Fruit fly (Drosophila melanogaster) whole organism, wandering third instar larva: Measurements from ENCODE around the gene dpr7.
A peak's percentile ranks its signal among the peaks of the same experiment; 100 is the strongest.

ENCODE experiments used
- CG9705 ChIP-seq: fragments of 200-800 bp; sonication (Bioruptor generic); optimal IDR thresholded peaks from 2 replicates; lab custom pipeline; 2018; ENCODE audit warnings: missing biosample characterization, mild to moderate bottlenecking, missing genetic modification characterization
- Dfd ChIP-seq: fragments of >200 bp; optimal IDR thresholded peaks from 2 replicates; lab custom pipeline; 2017; ENCODE audit warnings: missing biosample characterization, missing genetic modification characterization
- Dif ChIP-seq: fragments of 200-275, 200-300 bp; sonication (Bioruptor generic); optimal IDR thresholded peaks from 2 replicates; lab custom pipeline; 2018; ENCODE audit warnings: missing biosample characterization, missing genetic modification characterization; ENCODE audit not compliant: partially characterized antibody
- HLH106 ChIP-seq: fragments of 200-800 bp; optimal IDR thresholded peaks from 3 replicates; lab custom pipeline; 2019; ENCODE audit warnings: missing biosample characterization, mild to moderate bottlenecking, missing genetic modification characterization, moderate library complexity
- Hnf4 ChIP-seq: fragments of 200-800 bp; sonication (Bioruptor generic); optimal IDR thresholded peaks from 2 replicates; lab custom pipeline; 2016; ENCODE audit warnings: missing biosample characterization, mild to moderate bottlenecking, missing genetic modification characterization
- Hr78 ChIP-seq: fragments of >200 bp; optimal IDR thresholded peaks from 2 replicates; lab custom pipeline; 2017; ENCODE audit warnings: missing biosample characterization, missing genetic modification characterization
- Hr83 ChIP-seq: fragments of 200-300 bp; sonication (Bioruptor generic); optimal IDR thresholded peaks from 2 replicates; lab custom pipeline; 2016; ENCODE audit warnings: missing biosample characterization, mild to moderate bottlenecking, missing genetic modification characterization, moderate library complexity; ENCODE audit not compliant: poor library complexity, severe bottlenecking
- Jra ChIP-seq: sonication (Bioruptor generic); optimal IDR thresholded peaks from 2 replicates; lab custom pipeline; 2016; ENCODE audit warnings: missing biosample characterization, missing genetic modification characterization
- Mio ChIP-seq: sonication (Bioruptor generic); optimal IDR thresholded peaks from 2 replicates; lab custom pipeline; 2016; ENCODE audit warnings: missing biosample characterization, missing genetic modification characterization
- N ChIP-seq: fragments of >200 bp; optimal IDR thresholded peaks from 2 replicates; lab custom pipeline; 2018; ENCODE audit warnings: missing biosample characterization, missing external identifiers, missing genetic modification characterization
- OdsH ChIP-seq: fragments of 200-800 bp; sonication (Bioruptor generic); optimal IDR thresholded peaks from 2 replicates; lab custom pipeline; 2016; ENCODE audit warnings: missing biosample characterization, mild to moderate bottlenecking, missing genetic modification characterization
- Rel ChIP-seq, 2 experiments: fragments of 200-800 bp; sonication (Bioruptor generic) in 1 of 2; optimal IDR thresholded peaks; 2 replicates in 1 of 2; 3 replicates in 1 of 2; lab custom pipeline; 2016 to 2019; ENCODE audit warnings: mild to moderate bottlenecking in 2 of 2, missing biosample characterization in 2 of 2, missing genetic modification characterization in 2 of 2, moderate library complexity in 1 of 2
- Vsx2 ChIP-seq: fragments of 200-300, 225-300 bp; sonication (Bioruptor generic); optimal IDR thresholded peaks from 2 replicates; lab custom pipeline; 2018; ENCODE audit warnings: missing biosample characterization, missing genetic modification characterization; ENCODE audit not compliant: partially characterized antibody
- br ChIP-seq: fragments of 200-800 bp; sonication (Bioruptor generic); optimal IDR thresholded peaks from 2 replicates; lab custom pipeline; 2016; ENCODE audit warnings: missing biosample characterization, missing genetic modification characterization
- brk ChIP-seq: fragments of 200-800 bp; sonication (Bioruptor generic); optimal IDR thresholded peaks from 2 replicates; lab custom pipeline; 2016; ENCODE audit warnings: missing biosample characterization, mild to moderate bottlenecking, missing genetic modification characterization
- dl ChIP-seq, 2 experiments: fragments of 175-275, 200-275 bp in 1 of 2; fragments of 200-275 bp in 1 of 2; sonication (Bioruptor generic); optimal IDR thresholded peaks; lab custom pipeline; 2018; ENCODE audit warnings: mild to moderate bottlenecking in 2 of 2, missing biosample characterization in 2 of 2, missing genetic modification characterization in 2 of 2, moderate library complexity in 2 of 2; ENCODE audit not compliant: partially characterized antibody in 2 of 2, insufficient read depth in 1 of 2
- dsf ChIP-seq: sonication (Bioruptor generic); optimal IDR thresholded peaks from 2 replicates; lab custom pipeline; 2016; ENCODE audit warnings: missing biosample characterization, missing genetic modification characterization, borderline replicate concordance
- ey ChIP-seq: fragments of 200-800 bp; sonication (Bioruptor generic); optimal IDR thresholded peaks from 2 replicates; lab custom pipeline; 2016; ENCODE audit warnings: missing biosample characterization, missing genetic modification characterization
- foxo ChIP-seq, 2 experiments: fragments of 200-800 bp; sonication (Bioruptor generic); optimal IDR thresholded peaks; 2 replicates in 1 of 2; 3 replicates in 1 of 2; lab custom pipeline; 2016 to 2017; ENCODE audit warnings: missing biosample characterization in 2 of 2, missing genetic modification characterization in 2 of 2
- fru ChIP-seq: fragments of 200-800 bp; sonication (Bioruptor generic); optimal IDR thresholded peaks from 3 replicates; lab custom pipeline; 2016; ENCODE audit warnings: missing biosample characterization, mild to moderate bottlenecking, missing genetic modification characterization
- h ChIP-seq: fragments of 200-800 bp; sonication (Bioruptor generic); optimal IDR thresholded peaks from 3 replicates; lab custom pipeline; 2016; ENCODE audit warnings: missing biosample characterization, mild to moderate bottlenecking, missing genetic modification characterization
- lola ChIP-seq: fragments of >200 bp; optimal IDR thresholded peaks from 2 replicates; lab custom pipeline; 2017; ENCODE audit warnings: missing biosample characterization, missing genetic modification characterization
- pan ChIP-seq: fragments of >200 bp; optimal IDR thresholded peaks from 2 replicates; lab custom pipeline; 2017
- rgr ChIP-seq: fragments of 200-800 bp; sonication (Bioruptor generic); optimal IDR thresholded peaks from 3 replicates; lab custom pipeline; 2016; ENCODE audit warnings: missing biosample characterization, mild to moderate bottlenecking, missing genetic modification characterization
- sage ChIP-seq: fragments of 200-800 bp; sonication (Bioruptor generic); optimal IDR thresholded peaks from 2 replicates; lab custom pipeline; 2016; ENCODE audit warnings: missing biosample characterization, mild to moderate bottlenecking, missing genetic modification characterization
- sv ChIP-seq: fragments of 200-800 bp; sonication (Bioruptor generic); optimal IDR thresholded peaks from 3 replicates; lab custom pipeline; 2016; ENCODE audit warnings: missing biosample characterization, missing genetic modification characterization
- tai ChIP-seq: sonication (Bioruptor generic); optimal IDR thresholded peaks from 2 replicates; lab custom pipeline; 2016; ENCODE audit warnings: missing biosample characterization, missing genetic modification characterization
- woc ChIP-seq: sonication (Bioruptor generic); optimal IDR thresholded peaks from 2 replicates; lab custom pipeline; 2016; ENCODE audit warnings: missing biosample characterization, mild to moderate bottlenecking, missing genetic modification characterization

dpr7 gene

DNA sequence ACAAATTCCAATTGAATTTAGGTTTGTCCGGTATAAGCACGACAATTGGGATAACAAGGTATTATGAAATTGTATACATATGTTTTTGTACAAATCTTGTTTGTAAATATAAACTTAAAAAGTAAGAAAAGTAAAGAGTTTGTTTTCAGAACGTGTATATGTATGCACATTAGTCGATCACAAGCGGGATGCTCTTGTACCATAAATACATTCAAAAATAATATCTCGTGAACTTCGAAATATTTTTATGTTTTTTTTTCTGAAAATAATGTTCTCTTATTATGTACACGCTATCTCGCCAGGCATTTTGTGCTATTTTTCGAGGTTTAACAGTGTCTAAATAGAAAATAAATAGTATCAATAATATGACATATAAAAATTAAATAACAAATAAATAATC lies 1.6 kb upstream of the dpr7 start, which contains the start of gene RhoGAP102A:
Gene RhoGAP102A, plus strand, starts transcription at position 301 of the 400 bp plus-strand sequence.
- TF ChIP-seq Hnf4, result no peak
- TF ChIP-seq ey (GFP tag; lab: Kevin White, UChicago), result no peak
- no peak for TF ChIP-seq Dfd (GFP tag; lab: Kevin White, UChicago)
- TF ChIP-seq OdsH, result no peak
- no peak for TF ChIP-seq pan
- TF ChIP-seq br, result no peak
- no peak for TF ChIP-seq CG9705
- no peak for TF ChIP-seq HLH106 (tag; lab: Kevin White, UChicago)
- TF ChIP-seq foxo (GFP tag; optimal IDR thresholded peaks at IDR 0.05; lab: Kevin White, UChicago), result no peak
- TF ChIP-seq sv (GFP tag; lab: Kevin White, UChicago), result no peak
- TF ChIP-seq sage (GFP tag; lab: Kevin White, UChicago), result no peak

DNA sequence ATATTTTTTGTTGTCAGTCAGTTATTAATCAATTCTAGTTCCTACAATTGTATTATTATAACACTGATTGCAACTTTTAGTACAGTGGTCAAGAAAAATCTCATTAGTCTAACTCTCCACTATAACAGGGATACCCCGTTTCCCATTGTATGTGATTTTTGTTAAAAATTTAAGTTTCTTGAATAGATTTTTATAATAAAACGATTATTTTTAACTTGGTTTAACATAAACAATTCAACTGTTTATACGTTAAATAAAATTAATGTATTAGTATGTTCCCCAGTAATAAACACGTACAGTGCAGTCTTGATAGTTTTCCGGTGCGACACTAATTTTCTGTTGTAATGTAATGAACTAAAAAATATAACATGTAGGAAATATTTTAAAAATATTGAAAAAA lies 12.3 kb downstream of the dpr7 start:
- no peak for TF ChIP-seq OdsH
- TF ChIP-seq Vsx2, result no peak
- TF ChIP-seq fru (GFP tag; lab: Kevin White, UChicago), result no peak
- no peak for TF ChIP-seq dsf (GFP tag; lab: Kevin White, UChicago)
- TF ChIP-seq dl (GFP tag; optimal IDR thresholded peaks at IDR 0.05; lab: Kevin White, UChicago; ENCODE audit: insufficient read depth in 1 of 2, partially characterized antibody in 2 of 2), result no peak
- no peak for TF ChIP-seq Mio (GFP tag; lab: Kevin White, UChicago)
- TF ChIP-seq N (GFP tag; lab: Kevin White, UChicago), result no peak
- no peak for TF ChIP-seq Rel (GFP tag; optimal IDR thresholded peaks at IDR 0.05; lab: Kevin White, UChicago)
- no peak for TF ChIP-seq Rel (tag; optimal IDR thresholded peaks at IDR 0.05; lab: Kevin White, UChicago)
- TF ChIP-seq woc (GFP tag; lab: Kevin White, UChicago), result no peak
- no peak for TF ChIP-seq Hnf4
- no peak for TF ChIP-seq h (GFP tag; lab: Kevin White, UChicago)
- TF ChIP-seq lola (GFP tag; lab: Kevin White, UChicago), result no peak
- TF ChIP-seq pan, result no peak
- TF ChIP-seq, all 38 proteins: peak for 0

dm6 chr4:238400-238799 lies 14.7 kb downstream of the dpr7 start:
- no peak for TF ChIP-seq Jra (GFP tag; lab: Kevin White, UChicago)
- TF ChIP-seq Hr83 (GFP tag; lab: Kevin White, UChicago), result no peak
- no peak for TF ChIP-seq ey (GFP tag; lab: Kevin White, UChicago)
- TF ChIP-seq foxo (GFP tag; optimal IDR thresholded peaks at IDR 0.05; lab: Kevin White, UChicago), result no peak
- no peak for TF ChIP-seq sv (GFP tag; lab: Kevin White, UChicago)
- no peak for TF ChIP-seq Dfd (GFP tag; lab: Kevin White, UChicago)
- no peak for TF ChIP-seq tai (GFP tag; lab: Kevin White, UChicago)
- TF ChIP-seq CG9705, result no peak
- TF ChIP-seq Dif (GFP tag; lab: Kevin White, UChicago), result no peak
- TF ChIP-seq Hr78 (GFP tag; lab: Kevin White, UChicago), result no peak
- TF ChIP-seq dsf (GFP tag; lab: Kevin White, UChicago), result no peak
- TF ChIP-seq, all 38 proteins: peak for 0

dm6 chr4:231185-231584 lies 21.9 kb downstream of the dpr7 start:
- TF ChIP-seq brk (no peak), Vsx2 (no peak)
- TF ChIP-seq, all 38 proteins: peak for 0

- TF ChIP-seq foxo (GFP tag; optimal IDR thresholded peaks at IDR 0.05; lab: Kevin White, UChicago) (no peak), brk (no peak), rgr (GFP tag; lab: Kevin White, UChicago) (no peak), HLH106 (tag; lab: Kevin White, UChicago) (no peak), OdsH (no peak), Mio (GFP tag; lab: Kevin White, UChicago) (no peak), CG9705 (no peak)
Measured at dm6 chr4:230430-230829, 22.7 kb downstream of the dpr7 start, which contains the start of gene CG1674. Gene CG1674, plus strand, starts transcription at chr4:230730.

- TF ChIP-seq pan (peak; percentile 23), HLH106 (tag; lab: Kevin White, UChicago) (no peak)
Measured at dm6 chr4:227648-228047, 25.5 kb downstream of the dpr7 start, which contains the start of the genes CG31999 and yellow-h. Gene CG31999, minus strand, starts transcription at chr4:227748. Gene yellow-h, plus strand, starts transcription at chr4:227922.
